Worm (Caenorhabditis elegans) whole organism, young adult: ENCODE measurements around the gene R10E4.3.

Source experiments
- ama-1 ChIP-seq, 3 experiments: fragments of 150-350 bp in 1 of 3; sonication (generic microtip) in 2 of 3; optimal IDR thresholded peaks; 2 replicates each; lab custom pipeline; 2014 to 2018; ENCODE audit warnings: missing biosample characterization in 2 of 3, missing genetic modification characterization in 2 of 3, missing genetic modification reagents in 2 of 3
- fkh-3 ChIP-seq: sonication (generic microtip); optimal IDR thresholded peaks from 2 replicates; lab custom pipeline; 2016; ENCODE audit warnings: mild to moderate bottlenecking, missing genetic modification characterization, missing compliant biosample characterization
- him-1 ChIP-seq: sonication (generic microtip); optimal IDR thresholded peaks from 2 replicates; lab custom pipeline; 2016; ENCODE audit warnings: missing genotype, missing genetic modification reagents, missing genetic modification characterization, missing compliant biosample characterization
- mel-28 ChIP-seq: sonication (generic microtip); optimal IDR thresholded peaks from 2 replicates; lab custom pipeline; 2016; ENCODE audit warnings: borderline replicate concordance, mild to moderate bottlenecking, missing genetic modification characterization, missing compliant biosample characterization
- mxl-1 ChIP-seq: sonication (generic microtip); optimal IDR thresholded peaks from 2 replicates; lab custom pipeline; 2016; ENCODE audit warnings: missing genetic modification characterization, missing compliant biosample characterization

DNA sequence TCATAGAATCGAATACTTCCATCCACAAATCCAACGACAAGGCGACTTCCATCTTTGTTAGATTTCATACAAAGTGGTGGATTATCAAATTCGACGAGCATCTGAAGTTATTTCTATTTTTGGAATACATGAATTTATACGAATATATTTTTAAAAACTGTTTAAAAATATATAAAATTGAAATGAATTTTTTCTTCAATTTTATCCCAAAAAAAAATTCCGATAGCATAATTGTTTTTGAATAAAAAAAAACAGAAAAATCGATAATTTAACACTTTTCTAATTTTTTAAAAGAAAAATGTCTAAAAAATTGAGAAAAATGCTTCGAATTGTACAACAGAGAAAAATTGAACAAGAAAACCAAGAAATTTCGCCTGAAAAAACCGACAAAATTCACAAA is 39.7 kb downstream of the R10E4.3 start, which contains the start of gene Y44F5A.1:
- TF ChIP-seq mxl-1 (no peak), fkh-3 (tag; lab: Kevin White, UChicago) (no peak), ama-1 (optimal IDR thresholded peaks at IDR 0.05; lab: Kevin White, UChicago) (no peak), ama-1 (GFP tag; optimal IDR thresholded peaks at IDR 0.05; lab: Kevin White, UChicago) (no peak), mel-28 (tag; lab: Kevin White, UChicago) (no peak), him-1 (no peak)
